Worm (Caenorhabditis elegans): ENCODE measurements around the gene tth-1.

Gene tth-1

DNA sequence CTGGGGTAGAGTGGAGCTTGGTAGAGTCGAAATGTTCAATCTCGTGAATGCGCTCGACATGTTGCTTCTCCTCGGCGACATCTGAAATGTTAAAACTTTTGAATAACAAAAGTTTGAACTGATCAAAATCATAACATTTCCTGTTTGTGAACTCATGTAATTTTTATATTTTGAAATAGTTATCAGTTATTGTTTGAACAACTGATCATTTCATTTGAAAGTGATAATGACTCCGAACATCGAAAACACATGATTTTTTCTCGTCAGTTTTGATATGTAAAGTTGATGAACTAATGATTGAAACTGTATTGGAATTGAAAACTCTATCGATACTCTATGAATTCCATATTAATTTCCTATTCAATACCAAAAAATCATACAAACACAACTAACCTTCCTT lies 334 bp downstream of the tth-1 start:
- no peak for TF ChIP-seq gei-8 (GFP tag; optimal IDR thresholded peaks at IDR 0.05)
- TF ChIP-seq hlh-30 (tag; optimal IDR thresholded peaks at IDR 0.05; ENCODE audit: insufficient read depth) = peak; percentile 52
- TF ChIP-seq pqm-1 (tag; optimal IDR thresholded peaks at IDR 0.05) = peak; percentile 27
- TF ChIP-seq zfp-3 (GFP tag; conservative IDR thresholded peaks at IDR 0.05) = no peak
- no peak for TF ChIP-seq F10B5.3 (tag; optimal IDR thresholded peaks at IDR 0.05)
- TF ChIP-seq nhr-77 (tag; optimal IDR thresholded peaks at IDR 0.05) = peak; percentile 31
- no peak for TF ChIP-seq nhr-25 (tag; optimal IDR thresholded peaks at IDR 0.05; ENCODE audit: borderline replicate concordance, insufficient read depth)
- no peak for TF ChIP-seq madf-5 (GFP tag; IDR thresholded peaks at IDR 0.05)
- TF ChIP-seq nhr-28 (tag; optimal IDR thresholded peaks at IDR 0.05) = peak; percentile 53
- no peak for TF ChIP-seq lin-29 (GFP tag; IDR thresholded peaks at IDR 0.05)
- no peak for TF ChIP-seq dmd-9 (GFP tag; IDR thresholded peaks at IDR 0.05)
- TF ChIP-seq tag-97 (GFP tag; IDR thresholded peaks at IDR 0.05) = no peak
- no peak for TF ChIP-seq daf-16 (GFP tag; optimal IDR thresholded peaks at IDR 0.05)
- peak; percentile 88 for TF ChIP-seq daf-16 (tag; optimal IDR thresholded peaks at IDR 0.05)
- TF ChIP-seq dve-1 (tag; optimal IDR thresholded peaks at IDR 0.05; ENCODE audit: insufficient read depth) = peak; percentile 44

DNA sequence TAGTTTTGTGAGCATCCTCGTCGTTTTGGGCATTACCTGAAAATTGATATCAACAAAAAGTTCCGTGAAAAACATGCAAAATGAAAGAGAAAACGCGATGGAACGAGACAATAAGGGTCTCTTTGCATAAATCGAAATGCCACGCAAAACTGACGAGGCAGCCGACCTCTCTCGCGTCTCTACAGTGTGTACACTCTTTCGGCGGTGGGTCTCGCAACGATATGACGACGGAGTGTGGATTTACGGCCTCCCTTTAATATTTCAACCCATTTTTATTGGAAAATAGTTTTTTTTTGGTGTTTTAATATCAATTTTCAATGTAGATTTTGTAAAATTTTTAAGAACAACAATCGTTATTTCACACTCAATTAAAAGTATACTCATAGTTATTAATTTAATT lies 1.5 kb downstream of the tth-1 start, which contains the start of gene tag-123:
Gene tag-123 (minus strand): TSS at position 36 of the 400 bp plus-strand sequence.
- TF ChIP-seq mes-2 (tag; optimal IDR thresholded peaks at IDR 0.05; ENCODE audit: poor library complexity, severe bottlenecking) = peak; percentile 77
- peak; percentile 26 for TF ChIP-seq lin-13 (GFP tag; optimal IDR thresholded peaks at IDR 0.05)
- TF ChIP-seq lin-38 (GFP tag; IDR thresholded peaks at IDR 0.05) = no peak
- peak; percentile 59 for TF ChIP-seq dpl-1 (GFP tag; optimal IDR thresholded peaks at IDR 0.05)
- peak; percentile 32 for TF ChIP-seq hlh-11 (tag; optimal IDR thresholded peaks at IDR 0.05)
- no peak for TF ChIP-seq nhr-48 (tag; optimal IDR thresholded peaks at IDR 0.05)
- TF ChIP-seq nhr-11 (tag; optimal IDR thresholded peaks at IDR 0.05) = no peak
- peak; percentile 40 for TF ChIP-seq rbr-2 (tag; optimal IDR thresholded peaks at IDR 0.05)
- TF ChIP-seq aha-1 (tag) = peak; percentile 98
- no peak for TF ChIP-seq gei-8 (GFP tag; optimal IDR thresholded peaks at IDR 0.05)
- TF ChIP-seq cey-2 (tag; optimal IDR thresholded peaks at IDR 0.05; ENCODE audit: borderline replicate concordance, insufficient read depth) = no peak
- TF ChIP-seq lin-39 (tag; optimal IDR thresholded peaks at IDR 0.05) = no peak
- TF ChIP-seq R02D3.7 (tag; optimal IDR thresholded peaks at IDR 0.05) = peak; percentile 53
- no peak for TF ChIP-seq daf-12 (tag; optimal IDR thresholded peaks at IDR 0.05)
- no peak for TF ChIP-seq T20F7.1 (GFP tag; optimal IDR thresholded peaks at IDR 0.05)
- TF ChIP-seq nhr-6 (tag; optimal IDR thresholded peaks at IDR 0.05) = peak; percentile 71
- TF ChIP-seq unc-62 (GFP tag; optimal IDR thresholded peaks at IDR 0.05 in 1 of 2) = no peak
- TF ChIP-seq unc-62 (tag; optimal IDR thresholded peaks at IDR 0.05) = no peak
- no peak for TF ChIP-seq ama-1 (optimal IDR thresholded peaks at IDR 0.05)
- TF ChIP-seq Y48G9A.11 (GFP tag; IDR thresholded peaks at IDR 0.05) = no peak
- TF ChIP-seq F10B5.3 (tag; optimal IDR thresholded peaks at IDR 0.05) = peak; percentile 37
- peak; percentile 2 for TF ChIP-seq nhr-102 (tag; optimal IDR thresholded peaks at IDR 0.05)
- no peak for TF ChIP-seq F49E8.2 (tag; optimal IDR thresholded peaks at IDR 0.05; ENCODE audit: borderline replicate concordance)
- TF ChIP-seq spr-1 (tag; optimal IDR thresholded peaks at IDR 0.05) = no peak
- TF ChIP-seq fkh-10 (GFP tag; optimal IDR thresholded peaks at IDR 0.05) = peak; percentile 46
- 0 out of 2 replicates have a peak, but pooled peaks have one; percentile 19 for TF ChIP-seq T26A8.4 (GFP tag; IDR thresholded peaks at IDR 0.05)
- TF ChIP-seq nhr-25 (tag; optimal IDR thresholded peaks at IDR 0.05; ENCODE audit: borderline replicate concordance, insufficient read depth) = peak; percentile 7
- TF ChIP-seq nhr-28 (tag; optimal IDR thresholded peaks at IDR 0.05) = peak; percentile 16
- peak; percentile 74 for TF ChIP-seq mep-1 (tag; optimal IDR thresholded peaks at IDR 0.05)
- TF ChIP-seq pha-4 (GFP tag; IDR thresholded peaks at IDR 0.05) = 0 out of 2 replicates have a peak, but pooled peaks have one; percentile 9
- peak; percentile 68 for TF ChIP-seq pha-4 (tag; optimal IDR thresholded peaks at IDR 0.05)
- 0 out of 2 replicates have a peak, but pooled peaks have one; percentile 15 for TF ChIP-seq arid-1 (GFP tag; conservative IDR thresholded peaks at IDR 0.05)
- TF ChIP-seq hlh-30 (tag; optimal IDR thresholded peaks at IDR 0.05; ENCODE audit: insufficient read depth) = peak; percentile 56
- peak in 1 of 2 experiments; percentile 73 for TF ChIP-seq lsy-2 (tag; optimal IDR thresholded peaks at IDR 0.05)
- TF ChIP-seq hif-1 (tag; optimal IDR thresholded peaks at IDR 0.05) = peak in 1 of 2 experiments; percentile 47
- TF ChIP-seq nhr-77 (tag; optimal IDR thresholded peaks at IDR 0.05) = peak; percentile 9
- TF ChIP-seq tag-97 (GFP tag; IDR thresholded peaks at IDR 0.05) = no peak
- peak; percentile 69 for TF ChIP-seq dve-1 (tag; optimal IDR thresholded peaks at IDR 0.05; ENCODE audit: insufficient read depth)
- TF ChIP-seq daf-16 (GFP tag; optimal IDR thresholded peaks at IDR 0.05) = no peak
- TF ChIP-seq daf-16 (tag; optimal IDR thresholded peaks at IDR 0.05) = peak; percentile 51
